Fruit fly (Drosophila melanogaster): ENCODE results near the gene CG43402.

DNA sequence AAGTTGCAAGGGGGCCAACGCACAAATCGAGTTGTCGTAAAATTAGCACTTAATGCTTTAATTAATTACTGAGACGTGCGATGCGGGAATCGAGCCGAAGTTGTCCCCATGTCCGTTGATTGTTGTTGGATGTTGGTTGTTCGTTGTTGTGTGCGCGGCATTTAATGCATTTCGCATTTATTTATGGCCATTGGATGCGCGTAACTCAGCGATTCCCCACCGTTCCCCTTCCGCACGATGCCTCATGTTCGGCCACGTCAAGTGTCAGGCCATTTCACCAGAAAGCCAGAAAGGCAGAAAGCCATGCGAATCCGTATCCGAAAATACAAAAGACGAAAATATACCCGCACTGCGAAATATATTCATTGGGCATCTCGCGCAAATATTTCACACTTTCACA is 11.0 kb upstream of the CG43402 start:
- TF ChIP-seq psq (optimal IDR thresholded peaks at IDR 0.05) (no peak), CG8478 (optimal IDR thresholded peaks at IDR 0.05) (no peak), usp (GFP tag; optimal IDR thresholded peaks at IDR 0.05) (no peak), pan (optimal IDR thresholded peaks at IDR 0.05) (no peak)

All from whole organism.